5 fruit fly cellular contexts compared by ENCODE assay signal in the genomic region with DNA sequence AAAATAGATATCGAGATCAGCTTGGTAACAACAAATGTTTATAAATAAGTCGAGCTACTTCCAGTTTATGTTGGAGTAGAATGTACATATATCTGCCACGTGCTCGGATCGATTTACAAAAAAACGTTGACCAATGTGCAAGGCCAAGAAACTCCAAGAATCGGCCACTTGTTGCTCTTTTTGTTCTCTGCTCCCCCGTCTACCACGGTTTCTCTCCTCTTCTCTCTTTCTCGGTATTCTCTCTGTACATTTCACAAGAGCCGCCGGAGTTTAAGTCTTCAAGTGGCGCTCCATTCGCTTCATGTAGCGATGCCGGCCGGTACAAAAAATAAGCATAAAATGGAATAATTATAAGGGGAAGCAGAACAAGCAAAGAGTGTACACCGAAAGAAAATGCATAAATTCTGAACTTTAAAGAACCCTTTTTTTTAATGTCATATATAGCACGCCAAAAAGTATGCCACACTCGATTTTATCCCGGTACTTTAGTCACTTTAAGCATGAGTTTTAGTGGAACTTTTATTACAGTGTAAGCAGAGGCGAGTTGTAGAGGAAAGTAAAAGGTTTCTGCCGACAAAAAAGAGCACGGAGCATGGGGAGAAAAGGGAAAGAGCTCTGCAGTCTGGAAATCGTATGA.
TF ChIP-seq lines count a peak whose summit lies in the region.

No protein-coding gene starts in this region.

- peak; percentile 59 for TF ChIP-seq CTCF in whole organism, embryonic (GFP tag; optimal IDR thresholded peaks at IDR 0.05; lab: Kevin White, UChicago)

TF ChIP-seq in whole organism, adult, 20 proteins besides CTCF, POLR2A, EP300 and RAD21 (continues in another document):
- TF ChIP-seq CG7101 (tag; optimal IDR thresholded peaks at IDR 0.05; lab: Kevin White, UChicago) (peak; percentile 84), Crg-1 (GFP tag; optimal IDR thresholded peaks at IDR 0.05; lab: Kevin White, UChicago) (peak; percentile 70), CG1620 (GFP tag; optimal IDR thresholded peaks at IDR 0.05; lab: Kevin White, UChicago) (peak; percentile 75), kay (GFP tag; lab: Kevin White, UChicago; ENCODE audit: borderline replicate concordance) (peak; percentile 34), cic (GFP tag; optimal IDR thresholded peaks at IDR 0.05; lab: Kevin White, UChicago) (no peak), pad (GFP tag; optimal IDR thresholded peaks at IDR 0.05; lab: Kevin White, UChicago) (peak; percentile 86), Clk (GFP tag; optimal IDR thresholded peaks at IDR 0.05; lab: Kevin White, UChicago) (no peak), bab1 (GFP tag; optimal IDR thresholded peaks at IDR 0.05; lab: Kevin White, UChicago) (peak; percentile 96), CG7045 (GFP tag; optimal IDR thresholded peaks at IDR 0.05; lab: Kevin White, UChicago) (peak; percentile 4), Hr96 (GFP tag; optimal IDR thresholded peaks at IDR 0.05; lab: Kevin White, UChicago) (peak; percentile 70), ovo (GFP tag; optimal IDR thresholded peaks at IDR 0.05; lab: Kevin White, UChicago) (no peak), CG12768 (GFP tag; optimal IDR thresholded peaks at IDR 0.05; lab: Kevin White, UChicago) (no peak), CG11617 (GFP tag; optimal IDR thresholded peaks at IDR 0.05; lab: Kevin White, UChicago) (peak; percentile 45), CG14711 (tag; optimal IDR thresholded peaks at IDR 0.05; lab: Kevin White, UChicago) (peak; percentile 80), CG5204 (GFP tag; optimal IDR thresholded peaks at IDR 0.05; lab: Kevin White, UChicago) (no peak), tj (GFP tag; optimal IDR thresholded peaks at IDR 0.05; lab: Kevin White, UChicago) (peak; percentile 84), cnc (optimal IDR thresholded peaks at IDR 0.05; lab: Kevin White, UChicago) (no peak)

TF ChIP-seq in whole organism, embryonic, 481 proteins besides CTCF, POLR2A, EP300 and RAD21 (continues in another document):
- TF ChIP-seq CG6765 (GFP tag; optimal IDR thresholded peaks at IDR 0.05; lab: Kevin White, UChicago) (peak; percentile 36), ERR (GFP tag; optimal IDR thresholded peaks at IDR 0.05; lab: Kevin White, UChicago) (peak; percentile 91), org-1 (GFP tag; optimal IDR thresholded peaks at IDR 0.05; lab: Kevin White, UChicago) (peak; percentile 84), kay (GFP tag; optimal IDR thresholded peaks at IDR 0.05; lab: Kevin White, UChicago) (peak; percentile 86), Side (GFP tag; optimal IDR thresholded peaks at IDR 0.05; lab: Kevin White, UChicago) (peak; percentile 95), Scr (GFP tag; IDR thresholded peaks at IDR 0.05; lab: Robert Waterston, UW; ENCODE audit: partially characterized antibody) (no peak), zfh1 (GFP tag; IDR thresholded peaks at IDR 0.05; lab: Robert Waterston, UW) (peak; percentile 94), pzg (GFP tag; optimal IDR thresholded peaks at IDR 0.05; lab: Kevin White, UChicago) (no peak), fd64A (GFP tag; optimal IDR thresholded peaks at IDR 0.05; lab: Kevin White, UChicago) (peak; percentile 93), pan (optimal IDR thresholded peaks at IDR 0.05; lab: Kevin White, UChicago) (no peak), pan (GFP tag; optimal IDR thresholded peaks at IDR 0.05 in 1 of 2, IDR thresholded peaks at IDR 0.05 in 1 of 2) (peak in 1 of 2 experiments; percentile 83), ATbp (GFP tag; optimal IDR thresholded peaks at IDR 0.05; lab: Kevin White, UChicago) (peak; percentile 95), Chrac-16 (GFP tag; optimal IDR thresholded peaks at IDR 0.05; lab: Kevin White, UChicago) (peak; percentile 91), Lpt (GFP tag; optimal IDR thresholded peaks at IDR 0.05; lab: Kevin White, UChicago) (no peak), jumu (GFP tag; optimal IDR thresholded peaks at IDR 0.05; lab: Kevin White, UChicago) (peak; percentile 96), Pdp1 (GFP tag; optimal IDR thresholded peaks at IDR 0.05; lab: Kevin White, UChicago) (peak; percentile 92 to 96)

TF ChIP-seq in whole organism, prepupa, 60 proteins besides CTCF, POLR2A, EP300 and RAD21 (continues in another document):
- peak; percentile 98 for TF ChIP-seq eg (GFP tag; IDR thresholded peaks at IDR 0.05; lab: Robert Waterston, UW)
- TF ChIP-seq fd85E (GFP tag; optimal IDR thresholded peaks at IDR 0.05; lab: Kevin White, UChicago): peak; percentile 97
- peak; percentile 98 for TF ChIP-seq Gug (GFP tag; IDR thresholded peaks at IDR 0.05; lab: Robert Waterston, UW)
- TF ChIP-seq CG3032 (tag; optimal IDR thresholded peaks at IDR 0.05; lab: Kevin White, UChicago): peak; percentile 99
- peak; percentile 99 for TF ChIP-seq Sox14 (GFP tag; optimal IDR thresholded peaks at IDR 0.05; lab: Kevin White, UChicago)
- peak; percentile 99 for TF ChIP-seq CG6163 (GFP tag; IDR thresholded peaks at IDR 0.05; lab: Robert Waterston, UW)
- peak; percentile 99 for TF ChIP-seq CG11762 (GFP tag; optimal IDR thresholded peaks at IDR 0.05; lab: Kevin White, UChicago; ENCODE audit: insufficient read depth)
- peak; percentile 96 for TF ChIP-seq CG4318 (GFP tag; optimal IDR thresholded peaks at IDR 0.05; lab: Kevin White, UChicago)
- peak; percentile 97 for TF ChIP-seq CG8119 (GFP tag; IDR thresholded peaks at IDR 0.05; lab: Robert Waterston, UW)
- TF ChIP-seq CG6276 (GFP tag; optimal IDR thresholded peaks at IDR 0.05; lab: Kevin White, UChicago): peak; percentile 92
- peak; percentile 98 for TF ChIP-seq Ets21C (GFP tag; optimal IDR thresholded peaks at IDR 0.05; lab: Kevin White, UChicago)
- peak; percentile 99 for TF ChIP-seq CG34406 (GFP tag; optimal IDR thresholded peaks at IDR 0.05; lab: Kevin White, UChicago)
- TF ChIP-seq CG8319 (GFP tag; optimal IDR thresholded peaks at IDR 0.05; lab: Kevin White, UChicago): peak; percentile 99
- TF ChIP-seq CG6792 (GFP tag; optimal IDR thresholded peaks at IDR 0.05; lab: Kevin White, UChicago): peak; percentile 99
- peak; percentile 99 for TF ChIP-seq CG10669 (GFP tag; optimal IDR thresholded peaks at IDR 0.05; lab: Kevin White, UChicago)
- TF ChIP-seq CG32006 (GFP tag; optimal IDR thresholded peaks at IDR 0.05; lab: Kevin White, UChicago): peak; percentile 98
- peak; percentile 99 for TF ChIP-seq Hr39 (GFP tag; optimal IDR thresholded peaks at IDR 0.05; lab: Kevin White, UChicago)

TF ChIP-seq in whole organism, pupa, 21 proteins besides CTCF, POLR2A, EP300 and RAD21 (continues in another document):
- TF ChIP-seq Pif1A (GFP tag; optimal IDR thresholded peaks at IDR 0.05; lab: Kevin White, UChicago): peak; percentile 99
- peak; percentile 97 for TF ChIP-seq CG13204 (GFP tag; optimal IDR thresholded peaks at IDR 0.05; lab: Kevin White, UChicago)
- TF ChIP-seq CG8301 (tag; optimal IDR thresholded peaks at IDR 0.05; lab: Kevin White, UChicago): peak; percentile 99
- TF ChIP-seq D1 (tag; optimal IDR thresholded peaks at IDR 0.05; lab: Kevin White, UChicago): peak; percentile 98
- TF ChIP-seq CG12605 (GFP tag; IDR thresholded peaks at IDR 0.05; lab: Robert Waterston, UW): peak; percentile 96
- peak; percentile 94 for TF ChIP-seq CG32121 (GFP tag; IDR thresholded peaks at IDR 0.05; lab: Robert Waterston, UW)
- peak; percentile 99 for TF ChIP-seq CG14655 (GFP tag; optimal IDR thresholded peaks at IDR 0.05; lab: Kevin White, UChicago)
- TF ChIP-seq gl (tag; optimal IDR thresholded peaks at IDR 0.05; lab: Kevin White, UChicago): peak; percentile 98
- TF ChIP-seq CG9948 (tag; optimal IDR thresholded peaks at IDR 0.05; lab: Kevin White, UChicago): peak; percentile 99
- TF ChIP-seq CG4496 (GFP tag; IDR thresholded peaks at IDR 0.05; lab: Robert Waterston, UW): peak; percentile 99
- TF ChIP-seq rn (GFP tag; IDR thresholded peaks at IDR 0.05; lab: Robert Waterston, UW): peak; percentile 98
- peak; percentile 99 for TF ChIP-seq fd96Ca (GFP tag; IDR thresholded peaks at IDR 0.05; lab: Robert Waterston, UW)
- peak; percentile 99 for TF ChIP-seq CG34367 (tag; optimal IDR thresholded peaks at IDR 0.05; lab: Kevin White, UChicago)
- TF ChIP-seq CG17806 (tag; optimal IDR thresholded peaks at IDR 0.05; lab: Kevin White, UChicago): peak; percentile 99
- TF ChIP-seq CG8159 (tag; optimal IDR thresholded peaks at IDR 0.05; lab: Kevin White, UChicago): peak; percentile 99
- peak; percentile 86 for TF ChIP-seq CG10348 (GFP tag; IDR thresholded peaks at IDR 0.05; lab: Robert Waterston, UW)
- TF ChIP-seq CG15710 (tag; optimal IDR thresholded peaks at IDR 0.05; lab: Kevin White, UChicago): peak; percentile 99
- peak; percentile 89 for TF ChIP-seq EcR (GFP tag; optimal IDR thresholded peaks at IDR 0.05; lab: Kevin White, UChicago)
- TF ChIP-seq Ets98B (GFP tag; IDR thresholded peaks at IDR 0.05; lab: Robert Waterston, UW): peak; percentile 97

TF ChIP-seq in whole organism, wandering third instar larva, 38 proteins besides CTCF, POLR2A, EP300 and RAD21 (continues in another document):
- peak; percentile 99 for TF ChIP-seq psq (GFP tag; optimal IDR thresholded peaks at IDR 0.05; lab: Kevin White, UChicago)
- TF ChIP-seq Jra (GFP tag; optimal IDR thresholded peaks at IDR 0.05; lab: Kevin White, UChicago): peak; percentile 98
- TF ChIP-seq Hr78 (GFP tag; optimal IDR thresholded peaks at IDR 0.05; lab: Kevin White, UChicago): no peak
- no peak for TF ChIP-seq Myc (optimal IDR thresholded peaks at IDR 0.05; lab: Kevin White, UChicago)
- peak; percentile 71 for TF ChIP-seq Dif (GFP tag; optimal IDR thresholded peaks at IDR 0.05; lab: Kevin White, UChicago; ENCODE audit: partially characterized antibody)
- peak; percentile 90 for TF ChIP-seq Mio (GFP tag; optimal IDR thresholded peaks at IDR 0.05; lab: Kevin White, UChicago)
- TF ChIP-seq N (GFP tag; optimal IDR thresholded peaks at IDR 0.05; lab: Kevin White, UChicago): no peak
- TF ChIP-seq rgr (GFP tag; optimal IDR thresholded peaks at IDR 0.05; lab: Kevin White, UChicago): peak; percentile 99
- peak; percentile 99 for TF ChIP-seq fru (GFP tag; optimal IDR thresholded peaks at IDR 0.05; lab: Kevin White, UChicago)
- TF ChIP-seq h (GFP tag; optimal IDR thresholded peaks at IDR 0.05; lab: Kevin White, UChicago): peak; percentile 99
- TF ChIP-seq CG9705 (GFP tag; optimal IDR thresholded peaks at IDR 0.05; lab: Kevin White, UChicago): peak; percentile 97
- TF ChIP-seq Dfd (GFP tag; optimal IDR thresholded peaks at IDR 0.05; lab: Kevin White, UChicago): peak; percentile 48
- peak; percentile 95 to 99 for TF ChIP-seq foxo (GFP tag; optimal IDR thresholded peaks at IDR 0.05; lab: Kevin White, UChicago)
- peak; percentile 98 for TF ChIP-seq woc (GFP tag; optimal IDR thresholded peaks at IDR 0.05; lab: Kevin White, UChicago)
- no peak for TF ChIP-seq lola (GFP tag; optimal IDR thresholded peaks at IDR 0.05; lab: Kevin White, UChicago)
- peak; percentile 97 for TF ChIP-seq brk (GFP tag; optimal IDR thresholded peaks at IDR 0.05; lab: Kevin White, UChicago)
- no peak for TF ChIP-seq usp (GFP tag; optimal IDR thresholded peaks at IDR 0.05; lab: Kevin White, UChicago)
- peak; percentile 99 for TF ChIP-seq ey (GFP tag; optimal IDR thresholded peaks at IDR 0.05; lab: Kevin White, UChicago)
- TF ChIP-seq CG32264 (GFP tag; optimal IDR thresholded peaks at IDR 0.05; lab: Kevin White, UChicago): peak; percentile 97
- peak; percentile 96 for TF ChIP-seq dmrt93B (GFP tag; optimal IDR thresholded peaks at IDR 0.05; lab: Kevin White, UChicago)
- peak; percentile 99 for TF ChIP-seq br (GFP tag; optimal IDR thresholded peaks at IDR 0.05; lab: Kevin White, UChicago)
